Worm (Caenorhabditis elegans): Measurements from ENCODE around the gene mec-7.

mec-7 gene

DNA sequence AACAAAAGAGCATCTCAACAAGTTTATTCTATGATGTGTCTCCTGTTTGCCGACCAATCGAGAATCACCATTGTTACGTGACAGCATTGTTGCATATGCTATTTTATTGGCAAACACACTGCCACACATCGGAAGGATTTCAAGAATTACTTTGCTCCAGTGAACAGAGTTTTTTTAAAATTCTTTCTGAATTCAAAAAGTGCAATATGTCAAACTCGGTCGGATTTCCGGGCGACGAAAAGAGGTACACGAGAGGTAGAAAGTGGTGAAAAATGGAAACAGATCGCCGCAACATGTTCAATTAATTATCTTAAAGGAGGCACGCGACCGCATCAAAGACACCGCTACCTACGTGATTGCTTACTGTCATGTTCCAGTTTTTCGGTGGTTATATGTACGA, 26.4 kb downstream of the mec-7 start:
- no peak for TF ChIP-seq hmg-4 (GFP tag; optimal IDR thresholded peaks at IDR 0.05)
- no peak for TF ChIP-seq sea-1 (GFP tag; conservative IDR thresholded peaks at IDR 0.05)
- TF ChIP-seq F13C5.2 (tag; optimal IDR thresholded peaks at IDR 0.05) = no peak
- TF ChIP-seq ceh-36 (tag; optimal IDR thresholded peaks at IDR 0.05) = no peak
- no peak for TF ChIP-seq tbx-37 (GFP tag; conservative IDR thresholded peaks at IDR 0.05)
- no peak for TF ChIP-seq ceh-13 (GFP tag; optimal IDR thresholded peaks at IDR 0.05)
- TF ChIP-seq flt-1 (GFP tag; IDR thresholded peaks at IDR 0.05) = no peak

ce11 chrX:7745386-7745785, 31.1 kb downstream of the mec-7 start:
- TF ChIP-seq ets-7 (tag; optimal IDR thresholded peaks at IDR 0.05) (no peak), pes-1 (GFP tag; IDR thresholded peaks at IDR 0.05) (no peak), ceh-13 (GFP tag; optimal IDR thresholded peaks at IDR 0.05) (no peak), F13C5.2 (tag; optimal IDR thresholded peaks at IDR 0.05) (no peak), flt-1 (GFP tag; IDR thresholded peaks at IDR 0.05) (no peak), ama-1 (optimal IDR thresholded peaks at IDR 0.05) (no peak), tra-4 (tag; optimal IDR thresholded peaks at IDR 0.05) (no peak), aly-1 (tag; optimal IDR thresholded peaks at IDR 0.05) (no peak), hmbx-1 (tag; optimal IDR thresholded peaks at IDR 0.05) (no peak), scrt-1 (GFP tag; IDR thresholded peaks at IDR 0.05) (no peak), tbx-37 (GFP tag; conservative IDR thresholded peaks at IDR 0.05) (no peak), ceh-36 (tag; optimal IDR thresholded peaks at IDR 0.05) (no peak), hmg-4 (GFP tag; optimal IDR thresholded peaks at IDR 0.05) (no peak), B0310.2 (tag; optimal IDR thresholded peaks at IDR 0.05) (no peak), tbx-11 (GFP tag; IDR thresholded peaks at IDR 0.05) (no peak), sea-1 (GFP tag; conservative IDR thresholded peaks at IDR 0.05) (no peak), hnd-1 (tag; optimal IDR thresholded peaks at IDR 0.05) (no peak)

DNA sequence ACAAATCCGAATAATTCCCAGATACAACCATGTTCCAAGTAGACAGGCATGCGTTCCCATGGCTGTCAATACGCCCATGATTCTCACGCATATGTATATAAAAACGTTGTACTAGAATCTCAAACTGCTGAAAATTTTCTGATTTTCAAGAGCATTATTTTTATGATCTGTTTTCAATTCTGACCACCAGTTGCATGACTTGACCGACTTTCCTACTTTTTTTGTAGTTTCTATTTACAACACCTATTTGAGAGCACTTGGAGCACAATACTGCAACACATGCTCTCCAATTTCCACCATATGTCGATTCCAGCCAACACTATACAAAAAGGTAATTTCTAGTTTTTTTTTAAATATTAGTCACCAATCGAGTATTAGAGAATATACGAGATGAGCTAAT, 32.5 kb downstream of the mec-7 start, which contains the start of gene ref-2:
Gene ref-2 (plus strand): TSS at position 301 of the 400 bp plus-strand sequence.
- TF ChIP-seq sea-1 (GFP tag; conservative IDR thresholded peaks at IDR 0.05) (no peak), flt-1 (GFP tag; IDR thresholded peaks at IDR 0.05) (no peak), hmbx-1 (tag; optimal IDR thresholded peaks at IDR 0.05) (no peak), F13C5.2 (tag; optimal IDR thresholded peaks at IDR 0.05) (no peak), ets-7 (tag; optimal IDR thresholded peaks at IDR 0.05) (no peak), hmg-4 (GFP tag; optimal IDR thresholded peaks at IDR 0.05) (no peak), scrt-1 (GFP tag; IDR thresholded peaks at IDR 0.05) (no peak), tbx-37 (GFP tag; conservative IDR thresholded peaks at IDR 0.05) (no peak), ama-1 (optimal IDR thresholded peaks at IDR 0.05) (no peak), B0310.2 (tag; optimal IDR thresholded peaks at IDR 0.05) (no peak), ceh-13 (GFP tag; optimal IDR thresholded peaks at IDR 0.05) (no peak), hnd-1 (tag; optimal IDR thresholded peaks at IDR 0.05) (no peak), tbx-11 (GFP tag; IDR thresholded peaks at IDR 0.05) (no peak), tra-4 (tag; optimal IDR thresholded peaks at IDR 0.05) (no peak), aly-1 (tag; optimal IDR thresholded peaks at IDR 0.05) (no peak), pes-1 (GFP tag; IDR thresholded peaks at IDR 0.05) (no peak), ceh-36 (tag; optimal IDR thresholded peaks at IDR 0.05) (no peak)

ce11 chrX:7739353-7739752, 37.1 kb downstream of the mec-7 start, which contains the start of gene K09F5.1:
Gene K09F5.1 (plus strand): TSS chrX:7739653.
- TF ChIP-seq hmg-4 (GFP tag; optimal IDR thresholded peaks at IDR 0.05) (no peak), ceh-36 (tag; optimal IDR thresholded peaks at IDR 0.05) (no peak), ets-7 (tag; optimal IDR thresholded peaks at IDR 0.05) (no peak), ama-1 (optimal IDR thresholded peaks at IDR 0.05) (no peak), tbx-37 (GFP tag; conservative IDR thresholded peaks at IDR 0.05) (no peak), sea-1 (GFP tag; conservative IDR thresholded peaks at IDR 0.05) (no peak), F13C5.2 (tag; optimal IDR thresholded peaks at IDR 0.05) (no peak), scrt-1 (GFP tag; IDR thresholded peaks at IDR 0.05) (no peak), pes-1 (GFP tag; IDR thresholded peaks at IDR 0.05) (no peak), tbx-11 (GFP tag; IDR thresholded peaks at IDR 0.05) (no peak), aly-1 (tag; optimal IDR thresholded peaks at IDR 0.05) (no peak), ceh-13 (GFP tag; optimal IDR thresholded peaks at IDR 0.05) (no peak), B0310.2 (tag; optimal IDR thresholded peaks at IDR 0.05) (no peak), hnd-1 (tag; optimal IDR thresholded peaks at IDR 0.05) (no peak), hmbx-1 (tag; optimal IDR thresholded peaks at IDR 0.05) (no peak), flt-1 (GFP tag; IDR thresholded peaks at IDR 0.05) (no peak), tra-4 (tag; optimal IDR thresholded peaks at IDR 0.05) (no peak)

- TF ChIP-seq pes-1 (GFP tag; IDR thresholded peaks at IDR 0.05) (no peak), tbx-11 (GFP tag; IDR thresholded peaks at IDR 0.05) (no peak), tbx-37 (GFP tag; conservative IDR thresholded peaks at IDR 0.05) (no peak)
Measured at ce11 chrX:7736171-7736570, 40.3 kb downstream of the mec-7 start, which contains the start of gene set-12. Gene set-12 (minus strand): TSS chrX:7736271.

- no peak for TF ChIP-seq scrt-1 (GFP tag; IDR thresholded peaks at IDR 0.05)
- TF ChIP-seq flt-1 (GFP tag; IDR thresholded peaks at IDR 0.05) = no peak
- no peak for TF ChIP-seq tbx-11 (GFP tag; IDR thresholded peaks at IDR 0.05)
- TF ChIP-seq ceh-36 (tag; optimal IDR thresholded peaks at IDR 0.05) = no peak
- TF ChIP-seq ets-7 (tag; optimal IDR thresholded peaks at IDR 0.05) = no peak
- no peak for TF ChIP-seq pes-1 (GFP tag; IDR thresholded peaks at IDR 0.05)
- TF ChIP-seq hmbx-1 (tag; optimal IDR thresholded peaks at IDR 0.05) = no peak
- no peak for TF ChIP-seq ceh-13 (GFP tag; optimal IDR thresholded peaks at IDR 0.05)
- TF ChIP-seq tbx-37 (GFP tag; conservative IDR thresholded peaks at IDR 0.05) = no peak
- no peak for TF ChIP-seq aly-1 (tag; optimal IDR thresholded peaks at IDR 0.05)
Measured at ce11 chrX:7733571-7733970, 42.9 kb downstream of the mec-7 start.

DNA sequence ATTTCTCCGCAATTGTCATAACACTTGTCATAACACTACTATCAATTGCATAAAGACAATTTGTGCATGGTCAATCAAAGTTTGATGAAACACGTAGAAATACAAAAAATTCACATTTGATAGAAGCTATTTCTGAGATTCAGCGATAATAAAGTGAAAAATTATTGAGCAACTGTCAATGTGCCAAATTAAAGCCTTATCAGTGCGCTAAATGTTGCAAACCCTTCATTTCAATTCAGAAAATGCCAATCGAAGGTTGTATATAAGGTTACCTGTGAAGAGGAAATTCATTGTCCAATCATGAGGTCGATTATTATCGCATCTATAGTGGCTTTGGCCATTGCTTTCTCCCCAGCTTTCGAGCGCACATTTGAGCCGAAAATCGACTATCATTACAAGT, 48.9 kb downstream of the mec-7 start, which contains the start of gene vit-1:
Gene vit-1 (plus strand): TSS at position 289 of the 400 bp plus-strand sequence.
- TF ChIP-seq B0310.2 (tag; optimal IDR thresholded peaks at IDR 0.05) (no peak), F13C5.2 (tag; optimal IDR thresholded peaks at IDR 0.05) (no peak), tbx-37 (GFP tag; conservative IDR thresholded peaks at IDR 0.05) (no peak), tra-4 (tag; optimal IDR thresholded peaks at IDR 0.05) (no peak), flt-1 (GFP tag; IDR thresholded peaks at IDR 0.05) (no peak), sea-1 (GFP tag; conservative IDR thresholded peaks at IDR 0.05) (no peak), tbx-11 (GFP tag; IDR thresholded peaks at IDR 0.05) (no peak), ceh-36 (tag; optimal IDR thresholded peaks at IDR 0.05) (no peak), ceh-13 (GFP tag; optimal IDR thresholded peaks at IDR 0.05) (no peak), aly-1 (tag; optimal IDR thresholded peaks at IDR 0.05) (no peak), pes-1 (GFP tag; IDR thresholded peaks at IDR 0.05) (no peak), hmg-4 (GFP tag; optimal IDR thresholded peaks at IDR 0.05) (no peak), ets-7 (tag; optimal IDR thresholded peaks at IDR 0.05) (no peak), scrt-1 (GFP tag; IDR thresholded peaks at IDR 0.05) (no peak)
